Fruit fly (Drosophila melanogaster) whole organism, larva: ENCODE measurements around the gene zormin.
A peak's percentile ranks its signal among the peaks of the same experiment; 100 is the strongest.

Source experiments
- noc ChIP-seq: fragments of 200-800 bp; sonication (Bioruptor generic); optimal IDR thresholded peaks from 3 replicates; lab custom pipeline; 2019; ENCODE audit warnings: missing biosample characterization, mild to moderate bottlenecking, missing genetic modification characterization, moderate library complexity

zormin gene

DNA sequence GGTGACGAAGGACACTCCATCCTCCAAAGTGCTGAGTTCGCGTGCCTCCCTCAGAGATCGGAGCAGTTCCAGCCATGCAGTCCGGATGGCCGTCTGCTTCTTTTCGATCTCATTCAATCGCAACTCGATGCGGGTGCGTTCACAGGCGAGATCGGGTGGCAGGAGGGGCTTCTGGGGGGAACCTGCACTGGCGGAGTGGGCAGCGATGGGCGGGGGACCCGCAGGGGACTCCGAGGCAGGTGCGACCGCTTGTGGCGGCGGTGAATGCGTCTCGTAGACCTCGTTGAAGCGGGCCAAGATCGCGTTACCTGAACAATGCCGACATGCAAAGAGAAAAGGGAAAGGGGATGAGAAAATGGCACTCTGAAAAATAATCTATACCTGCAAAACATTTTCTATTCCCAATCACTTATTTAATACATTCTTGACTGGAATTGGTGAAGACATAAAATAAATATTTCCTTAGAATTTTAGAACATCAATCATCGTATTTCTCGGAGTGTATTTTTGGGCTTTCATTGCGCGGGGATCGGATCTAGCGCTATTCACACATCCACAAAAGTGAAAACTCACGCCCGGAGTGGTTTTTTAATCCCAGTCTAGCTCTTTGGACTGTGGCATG, 7.3 kb upstream of the zormin start:
- no peak for TF ChIP-seq noc (tag; lab: Kevin White, UChicago)

dm6 chr3L:2157427-2157931, 6.0 kb upstream of the zormin start:
- no peak for TF ChIP-seq noc (tag; lab: Kevin White, UChicago)

DNA sequence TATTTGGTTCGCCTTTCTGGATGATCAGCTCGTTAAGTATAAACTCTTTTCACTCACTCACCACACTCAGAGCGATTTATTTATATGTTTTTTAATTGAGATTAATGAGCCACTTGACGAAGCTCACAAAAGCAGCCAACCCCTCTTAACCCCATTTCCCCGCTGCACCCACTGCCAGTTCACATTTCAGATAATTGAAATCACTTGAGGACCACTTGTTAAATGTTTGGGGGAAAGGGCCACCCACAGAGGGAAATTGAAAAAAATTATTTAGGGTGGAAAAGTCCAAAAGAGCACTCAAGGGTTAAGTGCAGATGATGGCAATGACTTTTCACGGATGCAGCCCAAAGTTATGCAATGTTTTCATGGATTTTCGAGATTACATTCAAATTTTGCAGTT, 1.2 kb upstream of the zormin start:
- no peak for TF ChIP-seq noc (tag; lab: Kevin White, UChicago)

dm6 chr3L:2149664-2150063, 1.8 kb downstream of the zormin start:
- no peak for TF ChIP-seq noc (tag; lab: Kevin White, UChicago)

DNA sequence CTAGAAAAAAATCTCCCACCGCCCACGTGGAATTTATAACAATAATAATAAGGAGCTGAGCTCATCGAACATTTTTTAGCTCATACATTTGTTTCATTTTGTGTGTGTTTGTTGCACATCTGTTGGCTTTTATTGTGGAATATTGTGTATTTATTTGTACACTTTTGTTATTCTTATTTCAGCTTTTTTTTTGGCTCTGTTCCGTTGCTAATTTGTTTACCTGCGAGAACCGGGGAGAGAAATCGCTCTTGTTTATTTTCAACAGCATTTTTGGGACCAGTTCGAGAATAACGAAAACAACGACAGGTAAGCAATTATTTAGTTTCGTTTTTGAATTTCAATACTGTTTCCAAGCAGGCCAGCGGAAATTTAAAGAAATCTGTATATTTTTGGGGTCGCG, 3.7 kb downstream of the zormin start:
- no peak for TF ChIP-seq noc (tag; lab: Kevin White, UChicago)

- no peak for TF ChIP-seq noc (tag; lab: Kevin White, UChicago)
Observed at dm6 chr3L:2145019-2145418, 6.5 kb downstream of the zormin start.

DNA sequence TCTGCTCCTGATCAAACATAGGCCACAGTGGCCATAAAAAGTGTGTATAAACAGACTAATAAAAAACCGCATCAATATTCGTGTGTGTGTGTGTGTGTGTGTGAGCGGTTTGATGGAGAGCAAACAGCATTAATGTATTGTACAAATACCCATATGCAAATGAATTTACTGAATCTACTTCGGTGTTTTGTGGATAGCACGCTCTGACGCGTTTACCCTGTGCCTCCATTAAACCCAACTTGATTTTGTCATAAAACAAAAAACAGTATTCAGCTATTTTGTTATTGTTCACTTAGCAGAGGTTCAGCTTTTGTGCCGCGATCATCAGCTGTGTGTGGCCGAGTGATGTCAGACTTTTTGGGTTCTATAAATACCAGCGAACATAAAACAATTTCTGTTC, 7.1 kb downstream of the zormin start:
- no peak for TF ChIP-seq noc (tag; lab: Kevin White, UChicago)

dm6 chr3L:2142435-2142834, 9.1 kb downstream of the zormin start:
- TF ChIP-seq noc (tag; lab: Kevin White, UChicago), result no peak

- no peak for TF ChIP-seq noc (tag; lab: Kevin White, UChicago)
Observed at dm6 chr3L:2136419-2136818, 15.1 kb downstream of the zormin start.

dm6 chr3L:2122333-2122732, 29.2 kb downstream of the zormin start:
- no peak for TF ChIP-seq noc (tag; lab: Kevin White, UChicago)

DNA sequence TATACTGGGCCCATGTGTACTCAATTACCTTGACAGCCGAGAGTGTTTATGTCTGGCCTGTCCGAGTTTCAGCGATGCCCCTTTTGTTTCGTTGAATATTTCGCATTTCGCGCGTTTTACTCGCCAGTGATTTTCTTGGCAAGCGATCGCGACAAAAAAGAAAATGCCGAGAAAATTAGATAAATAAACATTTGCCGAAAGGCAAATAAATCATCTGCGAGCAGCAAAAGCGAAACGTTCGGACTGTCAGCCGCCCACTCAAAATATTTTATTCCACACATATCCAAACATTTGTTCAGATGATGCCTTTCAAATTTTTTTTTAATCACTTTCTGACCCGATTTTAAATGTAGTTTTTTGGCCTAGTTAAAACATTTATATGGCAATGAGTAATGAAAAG, 29.8 kb downstream of the zormin start:
- no peak for TF ChIP-seq noc (tag; lab: Kevin White, UChicago)

DNA sequence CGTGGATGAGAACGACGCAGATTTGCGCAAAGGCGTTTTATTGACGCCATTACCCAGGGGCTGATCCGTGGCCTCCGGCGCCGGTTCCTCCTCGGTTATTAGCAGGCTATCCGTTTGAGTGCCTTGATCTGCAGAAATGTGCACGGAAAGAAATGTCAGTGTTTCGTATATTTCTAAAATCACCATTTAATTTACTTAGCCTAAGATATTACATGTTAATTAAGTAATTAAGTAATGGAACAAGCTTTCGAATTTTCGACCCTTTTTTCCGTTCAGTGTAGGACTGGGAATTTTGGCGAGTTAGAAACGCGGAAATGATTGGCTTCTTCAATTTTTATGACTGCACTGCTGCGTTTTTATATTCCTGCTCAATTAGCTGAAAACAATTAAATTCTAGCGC, 32.5 kb downstream of the zormin start:
- TF ChIP-seq noc (tag; lab: Kevin White, UChicago), result no peak

DNA sequence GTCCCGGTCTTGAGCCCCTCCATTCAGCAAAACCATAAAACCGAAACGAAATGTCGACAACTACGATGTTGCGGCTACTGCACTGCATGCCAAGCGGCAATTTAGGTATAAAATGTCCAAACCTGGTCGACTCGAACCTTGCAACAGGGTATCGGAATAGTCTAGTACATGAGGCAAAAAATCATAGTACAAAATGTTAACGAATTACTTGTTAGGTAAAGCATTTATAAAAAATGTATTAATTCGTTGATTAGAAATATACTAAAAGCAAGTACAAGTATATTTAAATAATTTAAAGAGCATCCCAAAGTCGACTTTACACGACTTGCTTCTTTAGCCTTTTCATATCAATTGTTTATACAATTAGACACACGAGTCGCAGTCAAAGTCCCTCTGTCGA, 33.4 kb downstream of the zormin start:
- TF ChIP-seq noc (tag; lab: Kevin White, UChicago), result no peak

DNA sequence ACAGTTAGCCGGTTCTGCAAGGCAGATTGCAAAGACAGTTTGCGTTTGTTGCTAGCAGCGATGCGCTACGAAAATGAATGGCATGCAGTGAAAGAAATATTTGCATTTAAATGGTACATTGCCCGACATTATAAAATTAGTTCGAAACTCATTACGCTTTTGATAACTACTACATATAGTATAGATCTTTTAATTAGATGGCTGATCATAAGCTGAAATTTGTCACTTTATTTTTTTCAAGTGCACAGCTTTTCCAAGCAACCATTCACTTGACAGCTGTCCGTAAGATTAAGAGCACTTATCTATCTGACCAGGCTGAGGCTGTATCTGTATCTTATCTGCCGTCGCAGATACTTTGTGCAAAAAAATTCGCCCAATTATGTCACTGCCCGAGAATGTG, 34.5 kb downstream of the zormin start:
- peak; percentile 32 for TF ChIP-seq noc (tag; lab: Kevin White, UChicago)

dm6 chr3L:2115524-2116245, 35.8 kb downstream of the zormin start, which contains the start of gene sls:
Gene sls, minus strand, starts transcription at chr3L:2115611.
- peak; percentile 82 for TF ChIP-seq noc (tag; lab: Kevin White, UChicago)

dm6 chr3L:2114687-2115444, 36.6 kb downstream of the zormin start:
- no peak for TF ChIP-seq noc (tag; lab: Kevin White, UChicago)
